Worm (Caenorhabditis elegans) whole organism, L2 larva: ENCODE results near the gene K03H1.12.

ENCODE experiments used
- C34F6.9 ChIP-seq: fragments of 150-350 bp; optimal IDR thresholded peaks from 2 replicates; lab custom pipeline; 2014; ENCODE audit warnings: missing biosample characterization, missing genetic modification characterization
- F13H6.1 ChIP-seq: sonication (generic microtip); optimal IDR thresholded peaks from 2 replicates; lab custom pipeline; 2016; ENCODE audit warnings: missing genetic modification characterization, missing compliant biosample characterization
- ZK546.5 ChIP-seq: sonication (generic microtip); optimal IDR thresholded peaks from 2 replicates; lab custom pipeline; 2017; ENCODE audit warnings: missing biosample characterization, missing genetic modification characterization
- alr-1 ChIP-seq: fragments of 150-350 bp; optimal IDR thresholded peaks from 2 replicates; lab custom pipeline; 2014; ENCODE audit warnings: missing biosample characterization, missing genetic modification characterization
- blmp-1 ChIP-seq: sonication (generic microtip); optimal IDR thresholded peaks from 2 replicates; lab custom pipeline; 2017; ENCODE audit warnings: missing genetic modification characterization, mild to moderate bottlenecking, missing compliant biosample characterization, antibody characterized with exemption, moderate library complexity; ENCODE audit not compliant: insufficient read depth
- ceh-16 ChIP-seq: fragments of 150-350 bp; optimal IDR thresholded peaks from 2 replicates; lab custom pipeline; 2014; ENCODE audit warnings: missing biosample characterization, missing genetic modification characterization
- crh-2 ChIP-seq: sonication (generic microtip); optimal IDR thresholded peaks from 2 replicates; lab custom pipeline; 2017; ENCODE audit warnings: missing biosample characterization, missing genetic modification characterization
- egl-27 ChIP-seq: sonication (generic microtip); optimal IDR thresholded peaks from 3 replicates; lab custom pipeline; 2017; ENCODE audit warnings: missing biosample characterization, missing genetic modification reagents, missing genetic modification characterization
- elt-1 ChIP-seq: fragments of 150-350 bp; optimal IDR thresholded peaks from 2 replicates; lab custom pipeline; 2014; ENCODE audit warnings: missing biosample characterization, missing genetic modification characterization
- elt-3 ChIP-seq: sonication (generic microtip); optimal IDR thresholded peaks from 2 replicates; lab custom pipeline; 2017; ENCODE audit warnings: missing biosample characterization, missing genetic modification characterization
- fos-1 ChIP-seq: fragments of 150-350 bp; optimal IDR thresholded peaks from 2 replicates; lab custom pipeline; 2014; ENCODE audit warnings: missing biosample characterization, missing genetic modification characterization
- gmeb-1 ChIP-seq: fragments of 150-350 bp; optimal IDR thresholded peaks from 2 replicates; lab custom pipeline; 2014; ENCODE audit warnings: missing biosample characterization, missing genetic modification characterization
- lin-11 ChIP-seq: fragments of 150-350 bp; sonication (generic microtip); optimal IDR thresholded peaks from 2 replicates; lab custom pipeline; 2014; ENCODE audit warnings: missing biosample characterization, missing genetic modification characterization, inconsistent platforms, mixed read lengths
- lin-13 ChIP-seq: fragments of 150-350 bp; optimal IDR thresholded peaks from 2 replicates; lab custom pipeline; 2014; ENCODE audit warnings: missing biosample characterization, missing genetic modification reagents, missing genetic modification characterization
- lsy-2 ChIP-seq, 2 experiments: fragments of 150-350 bp in 1 of 2; sonication (generic microtip) in 1 of 2; optimal IDR thresholded peaks; 2 replicates each; lab custom pipeline; 2014 to 2017; ENCODE audit warnings: missing biosample characterization in 2 of 2, missing genetic modification characterization in 2 of 2
- mab-5 ChIP-seq: fragments of 150-350 bp; optimal IDR thresholded peaks from 2 replicates; lab custom pipeline; 2014; ENCODE audit warnings: missing biosample characterization, missing genetic modification characterization
- nhr-10 ChIP-seq: sonication (generic microtip); optimal IDR thresholded peaks from 2 replicates; lab custom pipeline; 2017; ENCODE audit warnings: missing biosample characterization, missing genetic modification characterization
- nhr-11 ChIP-seq: fragments of 150-350 bp; optimal IDR thresholded peaks from 2 replicates; lab custom pipeline; 2014; ENCODE audit warnings: missing biosample characterization, missing genetic modification characterization
- nhr-12 ChIP-seq: fragments of 150-350 bp; optimal IDR thresholded peaks from 2 replicates; lab custom pipeline; 2014; ENCODE audit warnings: missing biosample characterization, missing genetic modification characterization
- nhr-129 ChIP-seq: fragments of 150-350 bp; optimal IDR thresholded peaks from 2 replicates; lab custom pipeline; 2014; ENCODE audit warnings: missing biosample characterization, missing genetic modification characterization
- nhr-21 ChIP-seq: fragments of 150-350 bp; optimal IDR thresholded peaks from 2 replicates; lab custom pipeline; 2014; ENCODE audit warnings: missing biosample characterization, missing genetic modification characterization
- nhr-23 ChIP-seq: fragments of 150-350 bp; optimal IDR thresholded peaks from 2 replicates; lab custom pipeline; 2014; ENCODE audit warnings: missing biosample characterization, missing genetic modification reagents, missing genetic modification characterization
- nhr-237 ChIP-seq: fragments of 150-350 bp; optimal IDR thresholded peaks from 2 replicates; lab custom pipeline; 2014; ENCODE audit warnings: missing biosample characterization, missing genetic modification characterization
- nhr-25 ChIP-seq: fragments of 150-350 bp; sonication (generic microtip); optimal IDR thresholded peaks from 3 replicates; lab custom pipeline; 2014; ENCODE audit warnings: missing biosample characterization, missing genetic modification characterization
- nhr-6 ChIP-seq: fragments of 150-350 bp; optimal IDR thresholded peaks from 2 replicates; lab custom pipeline; 2014; ENCODE audit warnings: missing biosample characterization, missing genetic modification characterization
- peb-1 ChIP-seq: fragments of 150-350 bp; optimal IDR thresholded peaks from 2 replicates; lab custom pipeline; 2014; ENCODE audit warnings: missing biosample characterization, missing genetic modification characterization
- sem-4 ChIP-seq: fragments of 150-350 bp; optimal IDR thresholded peaks from 2 replicates; lab custom pipeline; 2014; ENCODE audit warnings: missing biosample characterization, missing genetic modification reagents, missing genetic modification characterization
- skn-1 ChIP-seq: sonication (generic microtip); optimal IDR thresholded peaks from 2 replicates; lab custom pipeline; 2017; ENCODE audit warnings: missing biosample characterization, missing genetic modification characterization
- sma-9 ChIP-seq, 2 experiments: fragments of 150-350 bp in 1 of 2; sonication (generic microtip) in 1 of 2; optimal IDR thresholded peaks; 2 replicates each; lab custom pipeline; 2014 to 2016; ENCODE audit warnings: missing genetic modification characterization in 2 of 2, mild to moderate bottlenecking in 1 of 2, missing biosample characterization in 1 of 2, missing compliant biosample characterization in 1 of 2, missing genetic modification reagents in 1 of 2, moderate library complexity in 1 of 2
- snpc-4 ChIP-seq: fragments of 150-350 bp; optimal IDR thresholded peaks from 2 replicates; lab custom pipeline; 2014; ENCODE audit warnings: missing biosample characterization, missing genetic modification characterization
- unc-39 ChIP-seq: fragments of 150-350 bp; optimal IDR thresholded peaks from 2 replicates; lab custom pipeline; 2014; ENCODE audit warnings: missing biosample characterization, missing genetic modification characterization
- unc-55 ChIP-seq: fragments of 150-350 bp; sonication (generic microtip); optimal IDR thresholded peaks from 3 replicates; lab custom pipeline; 2014; ENCODE audit warnings: missing biosample characterization, missing genetic modification reagents, missing genetic modification characterization
- unc-62 ChIP-seq: fragments of 150-350 bp; optimal IDR thresholded peaks from 2 replicates; lab custom pipeline; 2014; ENCODE audit warnings: missing biosample characterization, missing genetic modification reagents, missing genetic modification characterization
- zag-1 ChIP-seq: fragments of 150-350 bp; optimal IDR thresholded peaks from 2 replicates; lab custom pipeline; 2014; ENCODE audit warnings: missing biosample characterization, missing genetic modification characterization
- ztf-11 ChIP-seq: sonication (generic microtip); optimal IDR thresholded peaks from 2 replicates; lab custom pipeline; 2017; ENCODE audit warnings: missing biosample characterization, missing genetic modification characterization

The K03H1.12 gene

ce11 chrIII:9956665-9957401 lies 15.4 kb downstream of the K03H1.12 start, which contains the start of gene alx-1 (continued):
- no peak for TF ChIP-seq sem-4 (tag; lab: Kevin White, UChicago)
- TF ChIP-seq nhr-10 (tag; lab: Kevin White, UChicago) = no peak
- no peak for TF ChIP-seq egl-27 (tag; lab: Kevin White, UChicago)

ce11 chrIII:9963447-9963846 lies 22.0 kb downstream of the K03H1.12 start:
- no peak for TF ChIP-seq lsy-2 (tag; optimal IDR thresholded peaks at IDR 0.05; lab: Kevin White, UChicago)
- no peak for TF ChIP-seq nhr-21
- no peak for TF ChIP-seq zag-1 (tag; lab: Kevin White, UChicago)
- no peak for TF ChIP-seq ceh-16
- TF ChIP-seq nhr-25 (tag; lab: Kevin White, UChicago) = no peak
- no peak for TF ChIP-seq gmeb-1 (tag; lab: Kevin White, UChicago)
- no peak for TF ChIP-seq lin-13
- TF ChIP-seq elt-1 = no peak

DNA sequence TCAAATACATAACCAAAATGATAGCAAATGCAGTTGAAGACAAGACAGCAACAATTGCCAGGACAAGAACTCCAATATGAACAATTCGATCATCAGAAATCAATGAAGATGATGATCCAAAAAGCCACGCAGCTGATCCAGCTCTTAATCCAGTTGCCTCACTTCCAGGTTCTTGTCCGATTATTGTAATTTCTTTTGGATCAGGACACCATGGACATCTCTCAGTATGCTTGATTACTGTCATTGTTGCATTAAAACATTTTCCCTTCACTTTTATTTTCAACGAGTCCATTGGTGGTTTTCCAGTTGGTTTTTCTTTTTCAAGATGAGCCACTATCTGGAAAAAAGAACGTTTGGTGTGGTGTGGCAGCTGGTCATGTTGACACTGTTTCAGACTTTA lies 23.0 kb downstream of the K03H1.12 start:
- TF ChIP-seq unc-39 (no peak), F13H6.1 (tag; lab: Kevin White, UChicago) (no peak), zag-1 (tag; lab: Kevin White, UChicago) (no peak), mab-5 (no peak), elt-3 (tag; lab: Kevin White, UChicago) (no peak), egl-27 (tag; lab: Kevin White, UChicago) (no peak), sma-9 (GFP tag; optimal IDR thresholded peaks at IDR 0.05; lab: Kevin White, UChicago) (no peak), sma-9 (tag; optimal IDR thresholded peaks at IDR 0.05; lab: Kevin White, UChicago) (no peak), blmp-1 (tag; lab: Kevin White, UChicago) (no peak), skn-1 (no peak), nhr-6 (no peak), fos-1 (tag; lab: Kevin White, UChicago) (no peak), nhr-11 (no peak), nhr-12 (tag; lab: Kevin White, UChicago) (no peak), ztf-11 (tag; lab: Kevin White, UChicago) (no peak)

DNA sequence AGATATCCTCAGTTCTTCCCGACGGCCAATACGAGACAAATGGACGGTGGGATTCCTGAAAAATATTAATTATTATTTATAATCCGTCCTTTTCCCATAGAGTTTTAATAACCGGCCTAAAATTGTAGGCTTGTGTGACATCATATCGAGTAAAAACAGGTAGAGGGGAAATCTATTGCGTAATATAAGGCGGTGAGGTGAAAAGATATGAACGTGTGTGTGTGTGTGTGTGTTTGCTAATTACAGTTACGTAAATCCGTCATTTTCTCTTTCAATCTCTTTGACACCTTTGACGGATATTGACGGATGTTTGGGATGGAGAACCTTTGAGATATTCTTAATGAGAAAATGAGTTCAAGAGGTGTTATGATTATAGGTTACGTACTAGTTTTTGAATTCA lies 24.0 kb downstream of the K03H1.12 start:
- TF ChIP-seq nhr-23 (tag; lab: Kevin White, UChicago) (no peak), alr-1 (tag; lab: Kevin White, UChicago) (no peak), egl-27 (tag; lab: Kevin White, UChicago) (no peak), unc-39 (no peak), ZK546.5 (no peak), ztf-11 (tag; lab: Kevin White, UChicago) (no peak)

ce11 chrIII:9969371-9969770 lies 27.9 kb downstream of the K03H1.12 start:
- TF ChIP-seq lin-11 (tag; lab: Kevin White, UChicago) = no peak
- no peak for TF ChIP-seq unc-55 (GFP tag; lab: Kevin White, UChicago)
- TF ChIP-seq nhr-25 (tag; lab: Kevin White, UChicago) = no peak
- no peak for TF ChIP-seq mab-5
- no peak for TF ChIP-seq nhr-237 (tag; lab: Kevin White, UChicago)
- no peak for TF ChIP-seq sem-4 (tag; lab: Kevin White, UChicago)
- no peak for TF ChIP-seq nhr-6
- no peak for TF ChIP-seq blmp-1 (tag; lab: Kevin White, UChicago)
- TF ChIP-seq snpc-4 (tag; lab: Kevin White, UChicago) = no peak
- no peak for TF ChIP-seq peb-1 (tag; lab: Kevin White, UChicago)
- no peak for TF ChIP-seq C34F6.9 (tag; lab: Kevin White, UChicago)
- TF ChIP-seq unc-62 (GFP tag; lab: Kevin White, UChicago) = no peak
- TF ChIP-seq nhr-129 (tag; lab: Kevin White, UChicago) = no peak
- no peak for TF ChIP-seq nhr-21
- TF ChIP-seq crh-2 (tag; lab: Kevin White, UChicago) = no peak
